Fruit fly (Drosophila melanogaster): ENCODE results near the gene Remo.

Remo gene

dm6 chrX:13319376-13319883 lies 31.6 kb downstream of the Remo start (continued):
- TF ChIP-seq CG14441 (GFP tag; IDR thresholded peaks at IDR 0.05) (no peak), Gsc (GFP tag; IDR thresholded peaks at IDR 0.05) (no peak), CG4617 (GFP tag; optimal IDR thresholded peaks at IDR 0.05; ENCODE audit: borderline replicate concordance) (no peak), az2 (GFP tag; optimal IDR thresholded peaks at IDR 0.05) (no peak), CG6765 (GFP tag; optimal IDR thresholded peaks at IDR 0.05) (no peak), hkb (optimal IDR thresholded peaks at IDR 0.05) (no peak), hkb (GFP tag; IDR thresholded peaks at IDR 0.05) (no peak), D (optimal IDR thresholded peaks at IDR 0.05) (no peak), D (GFP tag; optimal IDR thresholded peaks at IDR 0.05) (no peak), CG13296 (GFP tag; optimal IDR thresholded peaks at IDR 0.05) (peak; percentile 81), CG6689 (GFP tag; IDR thresholded peaks at IDR 0.05) (peak; percentile 40; the same call in 1 of the 2 replicates), pan (optimal IDR thresholded peaks at IDR 0.05) (no peak), pan (GFP tag; optimal IDR thresholded peaks at IDR 0.05 in 1 of 2, IDR thresholded peaks at IDR 0.05 in 1 of 2) (no peak), cg (GFP tag; optimal IDR thresholded peaks at IDR 0.05) (no peak), MBD-R2 (GFP tag; IDR thresholded peaks at IDR 0.05) (no peak; the same call in 1 of the 2 replicates), CoRest (tag; optimal IDR thresholded peaks at IDR 0.05) (peak; percentile 52), CG6854 (GFP tag; optimal IDR thresholded peaks at IDR 0.05) (peak; percentile 29), CG17359 (tag; optimal IDR thresholded peaks at IDR 0.05) (peak; percentile 53), dpn (GFP tag; optimal IDR thresholded peaks at IDR 0.05) (peak in 1 of 2 experiments; percentile 11), Nf-YA (GFP tag; IDR thresholded peaks at IDR 0.05) (no peak), fd64A (GFP tag; optimal IDR thresholded peaks at IDR 0.05) (no peak), chinmo (GFP tag; IDR thresholded peaks at IDR 0.05; ENCODE audit: partially characterized antibody) (no peak), CG12219 (GFP tag; optimal IDR thresholded peaks at IDR 0.05) (no peak), wek (GFP tag; optimal IDR thresholded peaks at IDR 0.05) (no peak), nerfin-2 (GFP tag; IDR thresholded peaks at IDR 0.05; ENCODE audit: partially characterized antibody) (no peak), NfI (GFP tag; optimal IDR thresholded peaks at IDR 0.05) (peak; percentile 36), CG7556 (GFP tag; optimal IDR thresholded peaks at IDR 0.05) (peak; percentile 31), CG34422 (GFP tag; IDR thresholded peaks at IDR 0.05) (no peak), jigr1 (GFP tag; IDR thresholded peaks at IDR 0.05) (no peak), CG9215 (GFP tag; IDR thresholded peaks at IDR 0.05) (0 out of 2 replicates have a peak, but pooled peaks have one; percentile 26), CG13424 (tag; optimal IDR thresholded peaks at IDR 0.05) (peak; percentile 61), CG4282 (GFP tag; optimal IDR thresholded peaks at IDR 0.05) (no peak), grau (tag; optimal IDR thresholded peaks at IDR 0.05) (peak; percentile 62), insv (GFP tag; optimal IDR thresholded peaks at IDR 0.05) (no peak), CG6683 (GFP tag; optimal IDR thresholded peaks at IDR 0.05) (peak; percentile 28), hb (GFP tag; IDR thresholded peaks at IDR 0.05; ENCODE audit: partially characterized antibody) (no peak), z (GFP tag; IDR thresholded peaks at IDR 0.05) (no peak), ara (GFP tag; IDR thresholded peaks at IDR 0.05) (no peak), Fer2 (tag; optimal IDR thresholded peaks at IDR 0.05) (peak; percentile 33), Eip74EF (GFP tag; optimal IDR thresholded peaks at IDR 0.05) (peak in 1 of 2 experiments; percentile 42), CG6813 (GFP tag; optimal IDR thresholded peaks at IDR 0.05) (no peak), CG12942 (GFP tag; optimal IDR thresholded peaks at IDR 0.05) (no peak), CG9727 (GFP tag; optimal IDR thresholded peaks at IDR 0.05) (no peak), CG16863 (GFP tag; optimal IDR thresholded peaks at IDR 0.05) (no peak), CG10321 (GFP tag; IDR thresholded peaks at IDR 0.05) (no peak), Atf6 (GFP tag; IDR thresholded peaks at IDR 0.05) (0 out of 2 replicates have a peak, but pooled peaks have one; percentile 22), CG1603 (tag; optimal IDR thresholded peaks at IDR 0.05) (no peak), HmgD (GFP tag; optimal IDR thresholded peaks at IDR 0.05) (no peak), CG6175 (GFP tag; IDR thresholded peaks at IDR 0.05) (no peak), CG14965 (GFP tag; optimal IDR thresholded peaks at IDR 0.05; ENCODE audit: borderline replicate concordance) (no peak), Side (GFP tag; optimal IDR thresholded peaks at IDR 0.05) (no peak)
